Fruit fly (Drosophila melanogaster) S2 (cell line): ENCODE results near the gene Deaf1.

Experiments
- CG8478 ChIP-seq: fragments of >200 bp; optimal IDR thresholded peaks from 2 replicates; lab custom pipeline; 2018
- CTCF ChIP-seq, 2 experiments: fragments of >200 bp; optimal IDR thresholded peaks; 2 replicates each; lab custom pipeline; 2018

- no peak for TF ChIP-seq CG8478 (lab: Kevin White, UChicago)
- no peak for TF ChIP-seq CTCF (optimal IDR thresholded peaks at IDR 0.05; lab: Kevin White, UChicago)
These were observed 53.6 kb downstream of the Deaf1 start for dm6 chr3L:19871667-19871931.
